Fruit fly (Drosophila melanogaster) whole organism, embryonic: ENCODE results near the gene dpr20.

Experiments used
- Asciz ChIP-seq: fragments of 200-800 bp; sonication (Bioruptor generic); optimal IDR thresholded peaks from 2 replicates; lab custom pipeline; 2017; ENCODE audit warnings: missing biosample characterization, mild to moderate bottlenecking, missing genetic modification characterization, missing genetic modification reagents
- CG10147 ChIP-seq: fragments of 200-800 bp; sonication (Bioruptor generic); optimal IDR thresholded peaks from 2 replicates; lab custom pipeline; 2019; ENCODE audit warnings: missing biosample characterization, mild to moderate bottlenecking, missing genetic modification characterization, moderate library complexity
- CG1024 ChIP-seq: fragments of 200-800 bp; sonication (Bioruptor generic); IDR thresholded peaks from 2 replicates; pipeline ENCODE4 v1.3.6; 2022; ENCODE audit warnings: missing biosample characterization, missing genetic modification characterization
- CG10274 ChIP-seq: fragments of 200-800 bp; sonication (Bioruptor generic); optimal IDR thresholded peaks from 3 replicates; lab custom pipeline; 2017; ENCODE audit warnings: missing biosample characterization, mild to moderate bottlenecking, missing genetic modification characterization
- CG11504 ChIP-seq: fragments of 200-800 bp; sonication (Bioruptor generic); optimal IDR thresholded peaks from 3 replicates; lab custom pipeline; 2019; ENCODE audit warnings: missing biosample characterization, mild to moderate bottlenecking, missing genetic modification characterization, moderate library complexity
- CG12104 ChIP-seq: fragments of 200-800 bp; sonication (Bioruptor generic); optimal IDR thresholded peaks from 3 replicates; lab custom pipeline; 2016; ENCODE audit warnings: missing biosample characterization, missing genetic modification characterization
- CG12391 ChIP-seq: fragments of 200-800 bp; sonication (Bioruptor generic); optimal IDR thresholded peaks from 3 replicates; lab custom pipeline; 2018; ENCODE audit warnings: missing biosample characterization, mild to moderate bottlenecking, missing genetic modification characterization, moderate library complexity
- CG13424 ChIP-seq: fragments of 200-800 bp; sonication (Bioruptor generic); optimal IDR thresholded peaks from 2 replicates; lab custom pipeline; 2019; ENCODE audit warnings: missing biosample characterization, mild to moderate bottlenecking, missing genetic modification characterization, moderate library complexity
- CG13775 ChIP-seq: fragments of 200-800 bp; sonication (Bioruptor generic); optimal IDR thresholded peaks from 3 replicates; lab custom pipeline; 2017; ENCODE audit warnings: missing biosample characterization, mild to moderate bottlenecking, missing genetic modification characterization
- CG15514 ChIP-seq: fragments of 200-800 bp; sonication (Bioruptor generic); optimal IDR thresholded peaks from 3 replicates; lab custom pipeline; 2017; ENCODE audit warnings: missing biosample characterization, missing genetic modification characterization, mild to moderate bottlenecking, moderate library complexity, missing genetic modification reagents
- CG17912 ChIP-seq: fragments of 200-800 bp; sonication (Bioruptor generic); optimal IDR thresholded peaks from 2 replicates; lab custom pipeline; 2018; ENCODE audit warnings: missing biosample characterization, mild to moderate bottlenecking, missing genetic modification characterization
- CG18619 ChIP-seq: fragments of 200-800 bp; sonication (Bioruptor generic); optimal IDR thresholded peaks from 3 replicates; lab custom pipeline; 2017; ENCODE audit warnings: missing biosample characterization, mild to moderate bottlenecking, missing genetic modification characterization
- CG2202 ChIP-seq: fragments of 200-800 bp; sonication (Bioruptor generic); optimal IDR thresholded peaks from 2 replicates; lab custom pipeline; 2018; ENCODE audit warnings: missing biosample characterization, mild to moderate bottlenecking, missing genetic modification characterization
- CG31365 ChIP-seq: fragments of 200-800 bp; sonication (Bioruptor generic); optimal IDR thresholded peaks from 2 replicates; lab custom pipeline; 2018; ENCODE audit warnings: missing biosample characterization, mild to moderate bottlenecking, missing genetic modification characterization
- CG42726 ChIP-seq: fragments of 200-800 bp; sonication (Bioruptor generic); IDR thresholded peaks from 2 replicates; pipeline ENCODE4 v1.3.6; 2022; ENCODE audit warnings: missing biosample characterization, missing genetic modification characterization; ENCODE audit not compliant: partially characterized antibody
- CG5180 ChIP-seq: fragments of 200-800 bp; sonication (Bioruptor generic); optimal IDR thresholded peaks from 3 replicates; lab custom pipeline; 2017; ENCODE audit warnings: missing biosample characterization, missing genetic modification characterization, mild to moderate bottlenecking, moderate library complexity, missing genetic modification reagents
- CG7271 ChIP-seq: fragments of 200-800 bp; sonication (Bioruptor generic); optimal IDR thresholded peaks from 2 replicates; lab custom pipeline; 2018; ENCODE audit warnings: missing biosample characterization, mild to moderate bottlenecking, missing genetic modification characterization, moderate library complexity
- CG7357 ChIP-seq: fragments of 200-800 bp; sonication (Bioruptor generic); IDR thresholded peaks from 3 replicates; pipeline ENCODE4 v1.3.6; 2022; ENCODE audit warnings: missing biosample characterization, missing genetic modification characterization
- CG8290 ChIP-seq, 3 experiments: fragments of 200-800 bp; sonication (Bioruptor generic); optimal IDR thresholded peaks; 2 replicates each; lab custom pipeline; 2016 to 2019; ENCODE audit warnings: missing biosample characterization in 3 of 3, missing genetic modification characterization in 3 of 3, mild to moderate bottlenecking in 2 of 3, moderate library complexity in 1 of 3
- CG8478 ChIP-seq: fragments of >200 bp; optimal IDR thresholded peaks from 2 replicates; lab custom pipeline; 2018
- CG9609 ChIP-seq: fragments of 200-800 bp; sonication (Bioruptor generic); optimal IDR thresholded peaks from 3 replicates; lab custom pipeline; 2016; ENCODE audit warnings: missing biosample characterization, missing genetic modification characterization
- Fer3 ChIP-seq: fragments of 200-800 bp; sonication (Bioruptor generic); optimal IDR thresholded peaks from 2 replicates; lab custom pipeline; 2018; ENCODE audit warnings: missing biosample characterization, mild to moderate bottlenecking, missing genetic modification characterization, moderate library complexity
- HmgZ ChIP-seq: fragments of 200-800 bp; sonication (Bioruptor generic); optimal IDR thresholded peaks from 2 replicates; lab custom pipeline; 2018; ENCODE audit warnings: missing biosample characterization, mild to moderate bottlenecking, missing genetic modification characterization
- Lpt ChIP-seq: fragments of >200 bp; optimal IDR thresholded peaks from 2 replicates; lab custom pipeline; 2018; ENCODE audit warnings: missing biosample characterization, missing genetic modification characterization
- Max ChIP-seq: fragments of 200-800 bp; sonication (Bioruptor generic); optimal IDR thresholded peaks from 2 replicates; lab custom pipeline; 2016; ENCODE audit warnings: missing biosample characterization, mild to moderate bottlenecking, missing genetic modification characterization
- Oli ChIP-seq: fragments of 200-800 bp; sonication (Bioruptor generic); optimal IDR thresholded peaks from 2 replicates; lab custom pipeline; 2018; ENCODE audit warnings: missing biosample characterization, mild to moderate bottlenecking, missing genetic modification characterization, moderate library complexity
- Ravus ChIP-seq: fragments of 200-800 bp; sonication (Bioruptor generic); IDR thresholded peaks from 2 replicates; pipeline ENCODE4 v1.3.6; 2022; ENCODE audit warnings: missing biosample characterization, missing genetic modification characterization
- Six4 ChIP-seq: fragments of 200-800 bp; sonication (Bioruptor generic); optimal IDR thresholded peaks from 2 replicates; lab custom pipeline; 2016; ENCODE audit warnings: missing biosample characterization, missing genetic modification characterization
- Xrp1 ChIP-seq: fragments of 200-800 bp; sonication (Bioruptor generic); IDR thresholded peaks from 2 replicates; pipeline ENCODE4 v1.3.6; 2022; ENCODE audit warnings: missing biosample characterization, missing genetic modification characterization
- cas ChIP-seq: fragments of 200-800 bp; sonication (Bioruptor generic); IDR thresholded peaks from 2 replicates; pipeline ENCODE4 v1.3.6; 2022; ENCODE audit warnings: missing biosample characterization, missing genetic modification characterization
- croc ChIP-seq: fragments of 200-800 bp; sonication (Bioruptor generic); conservative IDR thresholded peaks from 3 replicates; pipeline ENCODE4 v1.3.6; 2022; ENCODE audit warnings: missing biosample characterization, missing genetic modification characterization
- da ChIP-seq: fragments of 200-800 bp; sonication (Bioruptor generic); optimal IDR thresholded peaks from 2 replicates; lab custom pipeline; 2016; ENCODE audit warnings: missing biosample characterization, missing genetic modification characterization
- disco-r ChIP-seq: fragments of 200-800 bp; sonication (Bioruptor generic); optimal IDR thresholded peaks from 2 replicates; lab custom pipeline; 2016; ENCODE audit warnings: missing biosample characterization, missing genetic modification characterization
- dmrt11E ChIP-seq: fragments of 200-800 bp; sonication (Bioruptor generic); optimal IDR thresholded peaks from 3 replicates; lab custom pipeline; 2018; ENCODE audit warnings: missing biosample characterization, mild to moderate bottlenecking, missing genetic modification characterization, moderate library complexity
- eve ChIP-seq, 2 experiments: fragments of >200 bp; optimal IDR thresholded peaks; 2 replicates each; lab custom pipeline; 2017; ENCODE audit warnings: missing biosample characterization in 2 of 2, missing genetic modification characterization in 2 of 2
- fd96Cb ChIP-seq: fragments of 200-800 bp; sonication (Bioruptor generic); optimal IDR thresholded peaks from 2 replicates; lab custom pipeline; 2018; ENCODE audit warnings: missing biosample characterization, mild to moderate bottlenecking, missing genetic modification characterization, moderate library complexity
- gcm ChIP-seq: fragments of 200-800 bp; sonication (Bioruptor generic); optimal IDR thresholded peaks from 2 replicates; lab custom pipeline; 2019; ENCODE audit warnings: missing biosample characterization, mild to moderate bottlenecking, missing genetic modification characterization, moderate library complexity
- gcm2 ChIP-seq: fragments of 200-800 bp; sonication (Bioruptor generic); optimal IDR thresholded peaks from 2 replicates; lab custom pipeline; 2016; ENCODE audit warnings: missing biosample characterization, missing genetic modification characterization
- kni ChIP-seq: fragments of 200-800 bp; sonication (Bioruptor generic); optimal IDR thresholded peaks from 3 replicates; lab custom pipeline; 2017; ENCODE audit warnings: mild to moderate bottlenecking, missing biosample characterization, missing genetic modification reagents, missing genetic modification characterization
- lbe ChIP-seq: fragments of 200-800 bp; sonication (Bioruptor generic); optimal IDR thresholded peaks from 2 replicates; lab custom pipeline; 2016; ENCODE audit warnings: missing biosample characterization, mild to moderate bottlenecking, missing genetic modification characterization
- nom ChIP-seq: fragments of 200-800 bp; sonication (Bioruptor generic); optimal IDR thresholded peaks from 2 replicates; lab custom pipeline; 2017; ENCODE audit warnings: missing biosample characterization, missing genetic modification characterization, mild to moderate bottlenecking, moderate library complexity, missing genetic modification reagents
- peb ChIP-seq: fragments of 200-800 bp; sonication (Bioruptor generic); IDR thresholded peaks from 2 replicates; pipeline ENCODE4 v1.3.6; 2022; ENCODE audit warnings: missing biosample characterization, missing genetic modification characterization
- phol ChIP-seq: fragments of 200-800 bp; sonication (Bioruptor generic); optimal IDR thresholded peaks from 3 replicates; lab custom pipeline; 2018; ENCODE audit warnings: missing biosample characterization, mild to moderate bottlenecking, missing genetic modification characterization, moderate library complexity
- prd ChIP-seq, 3 experiments: fragments of >200 bp in 2 of 3; fragments of 200-800 bp in 1 of 3; sonication (Bioruptor generic) in 1 of 3; optimal IDR thresholded peaks in 2 of 3; IDR thresholded peaks in 1 of 3; 2 replicates in 2 of 3; 3 replicates in 1 of 3; pipeline versions ENCODE4 v1.3.6 to Lab custom; 2017 to 2022; ENCODE audit warnings: missing biosample characterization in 1 of 3, missing genetic modification characterization in 1 of 3
- so ChIP-seq: fragments of 200-800 bp; sonication (Bioruptor generic); IDR thresholded peaks from 3 replicates; pipeline ENCODE4 v1.3.6; 2022; ENCODE audit warnings: missing biosample characterization, missing genetic modification characterization
- stc ChIP-seq: fragments of 200-800 bp; sonication (Bioruptor generic); IDR thresholded peaks from 2 replicates; pipeline ENCODE4 v1.3.6; 2022; ENCODE audit warnings: missing biosample characterization, missing genetic modification characterization
- sug ChIP-seq: fragments of 200-800 bp; optimal IDR thresholded peaks from 2 replicates; lab custom pipeline; 2019; ENCODE audit warnings: missing biosample characterization, mild to moderate bottlenecking, missing genetic modification characterization, moderate library complexity
- wdn ChIP-seq: fragments of 200-800 bp; sonication (Bioruptor generic); IDR thresholded peaks from 2 replicates; pipeline ENCODE4 v1.3.6; 2022; ENCODE audit warnings: missing biosample characterization, missing genetic modification characterization

Gene dpr20

dm6 chr3L:895314-895980 is 38.4 kb upstream of the dpr20 start, which contains the start of gene CG34056 (continued):
- TF ChIP-seq gcm, result peak; percentile 90
- TF ChIP-seq so (GFP tag; lab: Robert Waterston, UW), result peak; percentile 94
- peak; percentile 97 for TF ChIP-seq lbe (GFP tag; lab: Kevin White, UChicago)
- peak; percentile 74 for TF ChIP-seq CG18619 (GFP tag; lab: Kevin White, UChicago)
- peak; percentile 95 for TF ChIP-seq CG11504 (tag; lab: Kevin White, UChicago)
- peak; percentile 66 for TF ChIP-seq HmgZ
- TF ChIP-seq CG8478 (lab: Kevin White, UChicago), result no peak
- peak; percentile 79 for TF ChIP-seq CG10274
- peak; percentile 95 for TF ChIP-seq CG10147 (GFP tag; lab: Kevin White, UChicago)
- peak; percentile 91 for TF ChIP-seq peb (GFP tag; lab: Robert Waterston, UW)
- no peak for TF ChIP-seq Lpt (GFP tag; lab: Kevin White, UChicago)
- TF ChIP-seq CG5180, result peak; percentile 84
- TF ChIP-seq disco-r (GFP tag; lab: Kevin White, UChicago), result peak; percentile 59
- peak; percentile 89 for TF ChIP-seq CG12104 (GFP tag; lab: Kevin White, UChicago)
- peak; percentile 93 for TF ChIP-seq wdn (GFP tag; lab: Robert Waterston, UW)
- TF ChIP-seq CG9609 (GFP tag; lab: Kevin White, UChicago), result peak; percentile 32
- TF ChIP-seq CG12391 (tag; lab: Kevin White, UChicago), result peak; percentile 88
- TF ChIP-seq CG15514 (GFP tag; lab: Kevin White, UChicago), result peak; percentile 84
- TF ChIP-seq stc, result peak; percentile 96
- peak; percentile 68 for TF ChIP-seq CG13775 (GFP tag; lab: Kevin White, UChicago)
- TF ChIP-seq CG7271 (tag; lab: Kevin White, UChicago), result peak; percentile 66
- peak; percentile 83 for TF ChIP-seq croc (GFP tag; lab: Robert Waterston, UW)
- TF ChIP-seq Max, result peak; percentile 92
- no peak for TF ChIP-seq eve (GFP tag; optimal IDR thresholded peaks at IDR 0.05; lab: Kevin White, UChicago)
- TF ChIP-seq nom (GFP tag; lab: Kevin White, UChicago), result peak; percentile 94
- peak; percentile 88 for TF ChIP-seq CG8290 (GFP tag; optimal IDR thresholded peaks at IDR 0.05; lab: Kevin White, UChicago)
- TF ChIP-seq CG8290 (tag; optimal IDR thresholded peaks at IDR 0.05; lab: Kevin White, UChicago), result no peak
- peak; percentile 96 for TF ChIP-seq Xrp1 (GFP tag; lab: Robert Waterston, UW)
- TF ChIP-seq CG17912 (GFP tag; lab: Kevin White, UChicago), result no peak
- TF ChIP-seq prd (optimal IDR thresholded peaks at IDR 0.05; lab: Kevin White, UChicago), result no peak
- TF ChIP-seq prd (GFP tag; IDR thresholded peaks at IDR 0.05; lab: Robert Waterston, UW), result peak; percentile 96
- TF ChIP-seq Six4 (GFP tag; lab: Kevin White, UChicago), result peak; percentile 91
- peak; percentile 63 for TF ChIP-seq gcm2 (GFP tag; lab: Kevin White, UChicago)
- TF ChIP-seq CG2202 (tag; lab: Kevin White, UChicago), result peak; percentile 60
- TF ChIP-seq kni (GFP tag; lab: Kevin White, UChicago), result peak; percentile 70
- TF ChIP-seq CG31365, result peak; percentile 73
- TF ChIP-seq fd96Cb (tag; lab: Kevin White, UChicago), result peak; percentile 95
- TF ChIP-seq cas (GFP tag; lab: Robert Waterston, UW), result peak; percentile 87
- peak; percentile 89 for TF ChIP-seq Oli (tag; lab: Kevin White, UChicago)
- TF ChIP-seq CG13424, result peak; percentile 90
- peak; percentile 95 for TF ChIP-seq Fer3 (tag; lab: Kevin White, UChicago)
- peak; percentile 40 for TF ChIP-seq sug (tag; lab: Kevin White, UChicago)
- peak; percentile 93 for TF ChIP-seq phol
- TF ChIP-seq CG7357 (GFP tag; lab: Robert Waterston, UW), result peak; percentile 89
- TF ChIP-seq dmrt11E (tag; lab: Kevin White, UChicago), result peak; percentile 66
- TF ChIP-seq da, result no peak
- peak; percentile 94 for TF ChIP-seq Asciz (GFP tag; lab: Kevin White, UChicago)
- TF ChIP-seq Ravus (GFP tag; lab: Robert Waterston, UW), result peak; percentile 92
- TF ChIP-seq CG1024, result peak; percentile 92
- no peak for TF ChIP-seq CG42726
